Worm (Caenorhabditis elegans): ENCODE measurements around the gene bca-2.

DNA sequence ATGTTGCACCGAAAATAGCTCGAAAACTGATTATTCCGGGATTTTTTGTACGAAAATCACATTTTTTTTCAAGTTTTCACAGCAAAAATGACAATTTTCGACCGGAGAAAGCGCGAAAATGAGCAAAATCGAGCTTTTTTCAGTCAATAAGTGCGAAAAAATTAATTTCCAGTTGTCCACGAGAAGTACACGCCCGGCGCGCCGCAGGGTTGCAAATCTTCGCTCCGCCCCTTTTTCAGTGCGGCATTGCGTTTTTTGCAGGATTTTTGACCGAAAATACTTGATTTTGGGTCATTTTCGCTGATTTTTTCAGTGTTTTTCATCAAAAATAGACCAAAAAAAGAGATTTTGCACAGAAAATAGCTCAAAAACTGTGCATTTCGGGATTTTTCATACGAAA, 15.7 kb downstream of the bca-2 start:
- no peak for TF ChIP-seq nhr-237 (tag; optimal IDR thresholded peaks at IDR 0.05)
- TF ChIP-seq R02D3.7 (tag; optimal IDR thresholded peaks at IDR 0.05) = no peak
- TF ChIP-seq Y48G9A.11 (GFP tag; IDR thresholded peaks at IDR 0.05) = no peak
